Worm (Caenorhabditis elegans) whole organism, L1 larva: Measurements from ENCODE around the gene ZK177.3.

Experiments used
- Y116A8C.19 ChIP-seq: sonication (generic microtip); optimal IDR thresholded peaks from 2 replicates; lab custom pipeline; 2016; ENCODE audit warnings: missing compliant biosample characterization, missing genetic modification characterization, borderline replicate concordance
- lin-13 ChIP-seq: fragments of 150-350 bp; optimal IDR thresholded peaks from 2 replicates; lab custom pipeline; 2014; ENCODE audit warnings: missing biosample characterization, missing genetic modification reagents, missing genetic modification characterization
- lin-35 ChIP-seq, 2 experiments: fragments of 150-350 bp; optimal IDR thresholded peaks; 2 replicates each; lab custom pipeline; 2014; ENCODE audit warnings: missing biosample characterization in 2 of 2, missing genetic modification characterization in 2 of 2, missing genetic modification reagents in 2 of 2
- lin-39 ChIP-seq: fragments of 150-350 bp; optimal IDR thresholded peaks from 2 replicates; lab custom pipeline; 2014; ENCODE audit warnings: missing biosample characterization, missing genetic modification reagents, missing genetic modification characterization
- mep-1 ChIP-seq: fragments of 150-350 bp; optimal IDR thresholded peaks from 2 replicates; lab custom pipeline; 2014; ENCODE audit warnings: missing biosample characterization, missing genetic modification characterization
- nhr-12 ChIP-seq: sonication (generic microtip); optimal IDR thresholded peaks from 2 replicates; lab custom pipeline; 2017; ENCODE audit warnings: missing biosample characterization, missing genetic modification characterization
- pag-3 ChIP-seq: sonication (generic microtip); optimal IDR thresholded peaks from 2 replicates; lab custom pipeline; 2017; ENCODE audit warnings: missing genetic modification characterization, mild to moderate bottlenecking, missing compliant biosample characterization, antibody characterized with exemption, borderline replicate concordance; ENCODE audit not compliant: insufficient read depth
- pqm-1 ChIP-seq: sonication (generic microtip); optimal IDR thresholded peaks from 3 replicates; lab custom pipeline; 2017; ENCODE audit warnings: missing biosample characterization, missing genetic modification characterization
- snpc-4 ChIP-seq: fragments of 150-350 bp; optimal IDR thresholded peaks from 2 replicates; lab custom pipeline; 2014; ENCODE audit warnings: missing biosample characterization, missing genetic modification characterization
- snu-23 ChIP-seq: sonication (generic microtip); optimal IDR thresholded peaks from 2 replicates; lab custom pipeline; 2016; ENCODE audit warnings: missing genetic modification characterization, missing compliant biosample characterization
- swsn-7 ChIP-seq: sonication (generic microtip); optimal IDR thresholded peaks from 2 replicates; lab custom pipeline; 2016; ENCODE audit warnings: missing genetic modification characterization, missing compliant biosample characterization
- unc-130 ChIP-seq: fragments of 150-350 bp; optimal IDR thresholded peaks from 2 replicates; lab custom pipeline; 2017; ENCODE audit warnings: missing biosample characterization, missing genetic modification characterization, inconsistent platforms
- zag-1 ChIP-seq: fragments of 150-350 bp; optimal IDR thresholded peaks from 2 replicates; lab custom pipeline; 2014; ENCODE audit warnings: missing biosample characterization, missing genetic modification characterization
- ztf-4 ChIP-seq: fragments of 150-350 bp; optimal IDR thresholded peaks from 2 replicates; lab custom pipeline; 2014; ENCODE audit warnings: missing biosample characterization, missing genetic modification characterization

DNA sequence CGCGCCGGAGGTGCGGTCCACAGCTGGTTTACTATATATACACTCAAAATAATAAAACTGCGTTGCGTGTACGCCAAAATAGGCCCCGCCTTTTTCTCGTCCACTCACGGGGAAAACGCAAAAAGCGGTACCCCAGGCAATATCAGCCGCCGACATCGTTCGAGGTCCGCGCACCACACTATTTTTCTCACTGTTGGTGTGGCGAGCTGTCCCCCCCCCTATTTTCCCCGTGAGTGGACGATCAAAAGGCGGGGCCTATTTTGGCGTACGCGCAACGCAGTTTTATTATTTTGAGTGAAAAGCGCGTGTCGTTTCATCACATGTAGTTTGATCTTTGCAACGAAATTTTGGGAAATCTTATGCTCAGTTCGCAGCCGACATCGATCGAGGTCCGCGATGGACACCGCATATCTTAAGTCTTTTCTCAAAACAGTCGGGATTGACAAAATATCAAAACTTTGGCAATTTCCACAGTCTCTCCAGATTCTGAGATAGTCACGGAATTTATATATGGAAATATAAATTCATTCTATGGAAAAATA, 49.5 kb downstream of the ZK177.3 start:
- TF ChIP-seq mep-1 (tag; lab: Kevin White, UChicago), result no peak
- TF ChIP-seq snpc-4 (tag; lab: Kevin White, UChicago), result no peak
- no peak for TF ChIP-seq snu-23 (GFP tag; lab: Kevin White, UChicago)
- TF ChIP-seq pqm-1 (tag; lab: Kevin White, UChicago), result no peak
- TF ChIP-seq nhr-12 (tag; lab: Kevin White, UChicago), result no peak
- no peak for TF ChIP-seq Y116A8C.19
- no peak for TF ChIP-seq unc-130 (tag; lab: Kevin White, UChicago)
- no peak for TF ChIP-seq lin-13 (GFP tag; lab: Kevin White, UChicago)
- TF ChIP-seq zag-1, result no peak
- no peak for TF ChIP-seq lin-35 (GFP tag; optimal IDR thresholded peaks at IDR 0.05; lab: Kevin White, UChicago)
- no peak for TF ChIP-seq ztf-4
- TF ChIP-seq pag-3 (tag; lab: Kevin White, UChicago), result no peak
- TF ChIP-seq swsn-7, result no peak
- no peak for TF ChIP-seq lin-39
